Fruit fly (Drosophila melanogaster): ENCODE results near the gene CG34241.

DNA sequence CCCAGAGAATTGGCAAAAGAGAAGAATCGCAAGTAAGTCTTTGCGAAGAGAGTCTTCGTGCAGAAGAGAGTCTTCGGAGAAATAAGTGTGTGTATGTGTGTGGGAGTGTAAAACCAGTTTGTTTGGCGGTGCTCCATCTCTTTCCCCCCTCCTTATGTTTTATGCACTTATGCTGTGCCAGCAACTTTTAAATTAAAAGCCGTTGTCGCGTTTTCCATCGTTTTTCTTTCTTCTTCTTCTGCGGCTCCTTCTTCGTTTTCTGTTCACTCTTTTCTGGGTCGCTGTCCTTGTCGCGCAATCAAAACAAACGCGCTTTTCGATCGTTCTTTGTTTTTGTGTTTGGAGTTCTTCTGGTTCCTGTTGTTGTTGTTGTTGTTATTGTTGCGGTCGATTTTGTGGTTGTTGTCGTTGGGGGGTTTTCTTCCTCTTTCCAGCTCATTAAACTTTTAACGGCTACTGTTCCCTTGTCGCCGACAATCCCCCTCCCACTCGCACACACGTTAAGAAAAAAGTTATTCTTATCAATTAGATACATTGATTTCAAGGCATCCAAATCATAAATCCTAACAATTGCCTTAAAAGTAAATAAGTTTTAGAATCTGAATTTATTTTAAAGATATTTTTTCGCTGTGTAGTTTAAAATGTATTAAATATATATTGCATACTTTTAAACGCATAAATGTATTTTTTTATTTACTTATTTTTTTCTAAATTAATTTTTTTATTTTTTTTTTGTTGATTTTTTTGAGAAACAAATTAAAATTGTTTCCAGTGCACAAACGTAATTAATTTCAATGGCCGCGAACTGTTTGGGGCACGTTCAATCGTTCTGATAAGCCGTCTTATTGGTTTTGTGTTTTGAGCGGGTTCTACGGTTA is 16.5 kb upstream of the CG34241 start:
- TF ChIP-seq CG1647 (GFP tag; optimal IDR thresholded peaks at IDR 0.05) (peak; percentile 5), CG12769 (tag; optimal IDR thresholded peaks at IDR 0.05) (no peak), ssp (GFP tag; IDR thresholded peaks at IDR 0.05) (peak; percentile 88; the same call in 1 of the 2 replicates)
